Fruit fly (Drosophila melanogaster): ENCODE data around the gene wat.

Gene wat

DNA sequence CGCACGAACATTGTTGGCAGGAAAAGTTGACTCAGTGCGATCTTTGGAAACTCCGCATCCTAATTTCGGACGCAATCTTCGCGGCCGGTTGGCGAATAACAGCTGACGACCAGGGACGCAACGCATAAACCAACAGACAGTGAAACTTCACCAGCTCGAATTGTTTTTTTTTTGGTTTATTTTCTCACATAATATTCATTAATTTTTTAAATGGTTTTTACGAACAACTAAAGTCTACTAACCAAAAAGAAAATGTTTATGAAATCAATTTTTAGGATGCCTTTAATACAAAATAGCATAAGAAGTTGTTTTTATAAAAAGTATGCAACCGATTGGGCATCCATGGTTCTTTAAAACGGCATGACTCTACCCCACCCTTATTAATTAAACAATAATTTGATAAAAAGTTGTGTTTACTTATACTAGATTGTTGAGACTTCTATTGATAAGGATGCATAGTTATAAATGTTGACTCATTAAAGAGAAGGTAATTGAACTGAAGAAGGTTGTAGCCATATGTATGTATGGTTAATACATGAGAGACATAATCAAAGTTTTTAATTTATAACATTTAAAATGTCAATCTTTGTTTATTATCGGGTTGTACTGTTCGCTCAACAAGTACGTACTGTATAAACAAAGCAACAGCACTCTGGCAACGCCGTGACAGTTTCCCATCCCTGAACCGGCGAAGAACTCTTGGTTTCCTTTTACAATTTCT lies 13.9 kb upstream of the wat start, which contains the start of the genes beta4GalNAcTB and Cpsf100 (continued):
- no peak for TF ChIP-seq CG12236 (GFP tag; optimal IDR thresholded peaks at IDR 0.05)
- no peak for TF ChIP-seq CrebB (tag; optimal IDR thresholded peaks at IDR 0.05)
- TF ChIP-seq Aef1 (GFP tag; IDR thresholded peaks at IDR 0.05) = peak; percentile 59
- peak; percentile 64 for TF ChIP-seq CG13123 (GFP tag; optimal IDR thresholded peaks at IDR 0.05)
- TF ChIP-seq dpn (GFP tag; optimal IDR thresholded peaks at IDR 0.05) = peak; percentile 57 to 63
- peak; percentile 47 for TF ChIP-seq CHES-1-like (GFP tag; optimal IDR thresholded peaks at IDR 0.05)
- peak; percentile 73 for TF ChIP-seq Usf (GFP tag; optimal IDR thresholded peaks at IDR 0.05)
- TF ChIP-seq CG11696 (GFP tag; IDR thresholded peaks at IDR 0.05) = 0 out of 2 replicates have a peak, but pooled peaks have one; percentile 37
- peak; percentile 54 for TF ChIP-seq trem (tag; optimal IDR thresholded peaks at IDR 0.05)
- 0 out of 2 replicates have a peak, but pooled peaks have one; percentile 36 for TF ChIP-seq CG5953 (GFP tag; IDR thresholded peaks at IDR 0.05)
- TF ChIP-seq pzg (GFP tag; optimal IDR thresholded peaks at IDR 0.05) = peak; percentile 34
- TF ChIP-seq Spps (tag; optimal IDR thresholded peaks at IDR 0.05) = peak; percentile 1
- no peak for TF ChIP-seq ash1 (GFP tag; optimal IDR thresholded peaks at IDR 0.05)
- peak; percentile 63 for TF ChIP-seq grn (GFP tag; optimal IDR thresholded peaks at IDR 0.05)
- TF ChIP-seq zen2 (GFP tag; IDR thresholded peaks at IDR 0.05; ENCODE audit: partially characterized antibody) = no peak
- TF ChIP-seq CG3065 (GFP tag; optimal IDR thresholded peaks at IDR 0.05) = peak; percentile 8
- peak; percentile 47 for TF ChIP-seq CG6765 (GFP tag; optimal IDR thresholded peaks at IDR 0.05)
- peak; percentile 29 for TF ChIP-seq CG2202 (tag; optimal IDR thresholded peaks at IDR 0.05)
- TF ChIP-seq CG2199 (GFP tag; IDR thresholded peaks at IDR 0.05) = 0 out of 3 replicates have a peak, but pooled peaks have one; percentile 10
- peak; percentile 46 for TF ChIP-seq Hmx (GFP tag; optimal IDR thresholded peaks at IDR 0.05)
- peak; percentile 55 for TF ChIP-seq Mes4 (GFP tag; optimal IDR thresholded peaks at IDR 0.05)
- TF ChIP-seq CG12942 (GFP tag; optimal IDR thresholded peaks at IDR 0.05) = peak; percentile 66
- peak; percentile 62 for TF ChIP-seq NfI (GFP tag; optimal IDR thresholded peaks at IDR 0.05)
- TF ChIP-seq corto (GFP tag; optimal IDR thresholded peaks at IDR 0.05) = no peak
- 0 out of 2 replicates have a peak, but pooled peaks have one; percentile 20 for TF ChIP-seq danr (GFP tag; IDR thresholded peaks at IDR 0.05)
- peak; percentile 32 for TF ChIP-seq caup (GFP tag; optimal IDR thresholded peaks at IDR 0.05; ENCODE audit: severe bottlenecking)
- TF ChIP-seq CG13624 (GFP tag; optimal IDR thresholded peaks at IDR 0.05) = peak; percentile 41
- no peak for TF ChIP-seq schlank (tag; optimal IDR thresholded peaks at IDR 0.05)
- peak; percentile 87 for TF ChIP-seq CoRest (tag; optimal IDR thresholded peaks at IDR 0.05)
- TF ChIP-seq CG1529 (GFP tag; optimal IDR thresholded peaks at IDR 0.05) = peak; percentile 68
- peak; percentile 52 for TF ChIP-seq fd3F (GFP tag; optimal IDR thresholded peaks at IDR 0.05)
- no peak for TF ChIP-seq vnd (GFP tag; IDR thresholded peaks at IDR 0.05; ENCODE audit: partially characterized antibody)
- peak; percentile 91 for TF ChIP-seq sens (GFP tag)
- no peak for TF ChIP-seq CG31365 (tag; optimal IDR thresholded peaks at IDR 0.05)
- TF ChIP-seq CG14860 (GFP tag; IDR thresholded peaks at IDR 0.05; ENCODE audit: partially characterized antibody) = no peak
- peak; percentile 21; the same call in 1 of the 2 replicates for TF ChIP-seq wor (GFP tag; IDR thresholded peaks at IDR 0.05)
- TF ChIP-seq ind (GFP tag; optimal IDR thresholded peaks at IDR 0.05) = peak; percentile 84
- no peak for TF ChIP-seq crol (GFP tag; IDR thresholded peaks at IDR 0.05)
- TF ChIP-seq CG7786 (GFP tag; optimal IDR thresholded peaks at IDR 0.05) = peak; percentile 20
- no peak for TF ChIP-seq lab (GFP tag; optimal IDR thresholded peaks at IDR 0.05)
- TF ChIP-seq disco-r (GFP tag; optimal IDR thresholded peaks at IDR 0.05) = no peak
- TF ChIP-seq CG11723 (GFP tag; optimal IDR thresholded peaks at IDR 0.05) = no peak
- TF ChIP-seq insv (GFP tag; optimal IDR thresholded peaks at IDR 0.05) = peak in 1 of 2 experiments; percentile 34
- TF ChIP-seq CG16863 (GFP tag; optimal IDR thresholded peaks at IDR 0.05) = peak; percentile 64
- TF ChIP-seq CG7987 (GFP tag; optimal IDR thresholded peaks at IDR 0.05) = no peak
- no peak for TF ChIP-seq fru (optimal IDR thresholded peaks at IDR 0.05)
- peak; percentile 60 for TF ChIP-seq slou (GFP tag; optimal IDR thresholded peaks at IDR 0.05)
- TF ChIP-seq ATbp (GFP tag; optimal IDR thresholded peaks at IDR 0.05) = peak; percentile 36
- peak; percentile 11 for TF ChIP-seq Jarid2 (GFP tag; optimal IDR thresholded peaks at IDR 0.05)

All from whole organism, embryonic.